ENCODE assay signal across 2 fruit fly cellular contexts in genomic region chr3L:9024741-9025140, dm6.
TF ChIP-seq lines count a peak whose summit lies in the region.

No protein-coding gene starts in this region.

- no peak for TF ChIP-seq CTCF in whole organism, embryonic (GFP tag; optimal IDR thresholded peaks at IDR 0.05; lab: Kevin White, UChicago)

TF ChIP-seq in whole organism, embryonic, 481 proteins besides CTCF, POLR2A, EP300 and RAD21:
- TF ChIP-seq CG2202 (tag; optimal IDR thresholded peaks at IDR 0.05; lab: Kevin White, UChicago), result no peak
- TF ChIP-seq chif (GFP tag; optimal IDR thresholded peaks at IDR 0.05; lab: Kevin White, UChicago), result no peak
- 0 out of 3 replicates have a peak, but pooled peaks have one; percentile 37 for TF ChIP-seq ci (GFP tag; IDR thresholded peaks at IDR 0.05; lab: Robert Waterston, UW)
- TF ChIP-seq ham (GFP tag; IDR thresholded peaks at IDR 0.05; lab: Robert Waterston, UW), result no peak
- TF ChIP-seq HLH3B (GFP tag; IDR thresholded peaks at IDR 0.05; lab: Robert Waterston, UW), result no peak
- TF ChIP-seq Optix (GFP tag; IDR thresholded peaks at IDR 0.05; lab: Robert Waterston, UW), result 0 out of 3 replicates have a peak, but pooled peaks have one; percentile 7
- no peak for TF ChIP-seq CG12659 (GFP tag; optimal IDR thresholded peaks at IDR 0.05; lab: Kevin White, UChicago)
- TF ChIP-seq Med (GFP tag; lab: Kevin White, UChicago), result peak; percentile 33
- no peak for TF ChIP-seq croc (GFP tag; conservative IDR thresholded peaks at IDR 0.05; lab: Robert Waterston, UW)
- TF ChIP-seq Nf-YB (GFP tag; optimal IDR thresholded peaks at IDR 0.05; lab: Kevin White, UChicago), result peak; percentile 57
- no peak for TF ChIP-seq CG31224 (GFP tag; IDR thresholded peaks at IDR 0.05; lab: Robert Waterston, UW)
- no peak for TF ChIP-seq CG2889 (GFP tag; IDR thresholded peaks at IDR 0.05; lab: Robert Waterston, UW)
- TF ChIP-seq Nf-YC (tag; optimal IDR thresholded peaks at IDR 0.05; lab: Kevin White, UChicago), result peak; percentile 58
- no peak for TF ChIP-seq vnd (GFP tag; IDR thresholded peaks at IDR 0.05; lab: Robert Waterston, UW; ENCODE audit: partially characterized antibody)
- no peak for TF ChIP-seq CG10366 (GFP tag; IDR thresholded peaks at IDR 0.05; lab: Robert Waterston, UW)
- no peak for TF ChIP-seq Xbp1 (GFP tag; optimal IDR thresholded peaks at IDR 0.05; lab: Kevin White, UChicago)
- peak; percentile 34 for TF ChIP-seq phol (tag; optimal IDR thresholded peaks at IDR 0.05; lab: Kevin White, UChicago)
- TF ChIP-seq CG2116 (GFP tag; optimal IDR thresholded peaks at IDR 0.05; lab: Kevin White, UChicago), result no peak
- TF ChIP-seq CG18619 (GFP tag; optimal IDR thresholded peaks at IDR 0.05; lab: Kevin White, UChicago), result no peak
- TF ChIP-seq HHEX (GFP tag; optimal IDR thresholded peaks at IDR 0.05; lab: Kevin White, UChicago), result peak; percentile 30
- TF ChIP-seq Jarid2 (GFP tag; optimal IDR thresholded peaks at IDR 0.05; lab: Kevin White, UChicago), result peak; percentile 4
- TF ChIP-seq E2f1 (GFP tag; IDR thresholded peaks at IDR 0.05; lab: Robert Waterston, UW), result no peak
- peak; percentile 2 for TF ChIP-seq CG3065 (GFP tag; optimal IDR thresholded peaks at IDR 0.05; lab: Kevin White, UChicago)

TF ChIP-seq in whole organism, prepupa, 60 proteins besides CTCF, POLR2A, EP300 and RAD21:
- TF ChIP-seq Eip93F (GFP tag; optimal IDR thresholded peaks at IDR 0.05; lab: Kevin White, UChicago) (no peak), Eip78C (GFP tag; lab: Kevin White, UChicago) (no peak), fkh (GFP tag; optimal IDR thresholded peaks at IDR 0.05; lab: Kevin White, UChicago) (peak; percentile 76), CG9139 (GFP tag; optimal IDR thresholded peaks at IDR 0.05; lab: Kevin White, UChicago) (no peak), CG31627 (GFP tag; optimal IDR thresholded peaks at IDR 0.05; lab: Kevin White, UChicago) (no peak), vri (GFP tag; optimal IDR thresholded peaks at IDR 0.05; lab: Kevin White, UChicago) (no peak)
